Fruit fly (Drosophila melanogaster) whole organism, embryonic: Measurements from ENCODE around the gene Peritrophin-A.

Experiments used
- CG33213 ChIP-seq: fragments of 200-800 bp; sonication (Bioruptor generic); optimal IDR thresholded peaks from 3 replicates; lab custom pipeline; 2016; ENCODE audit warnings: missing biosample characterization, missing genetic modification characterization
- E2f1 ChIP-seq: fragments of 200-800 bp; sonication (Bioruptor generic); IDR thresholded peaks from 2 replicates; pipeline ENCODE4 v1.3.6; 2022; ENCODE audit warnings: missing biosample characterization, missing genetic modification characterization
- Oli ChIP-seq: fragments of 200-800 bp; sonication (Bioruptor generic); optimal IDR thresholded peaks from 2 replicates; lab custom pipeline; 2018; ENCODE audit warnings: missing biosample characterization, mild to moderate bottlenecking, missing genetic modification characterization, moderate library complexity
- Opbp ChIP-seq: fragments of 200-800 bp; sonication (Bioruptor generic); IDR thresholded peaks from 3 replicates; pipeline ENCODE4 v1.3.6; 2022; ENCODE audit warnings: missing biosample characterization, missing genetic modification characterization; ENCODE audit not compliant: partially characterized antibody
- croc ChIP-seq: fragments of 200-800 bp; sonication (Bioruptor generic); conservative IDR thresholded peaks from 3 replicates; pipeline ENCODE4 v1.3.6; 2022; ENCODE audit warnings: missing biosample characterization, missing genetic modification characterization
- esg ChIP-seq: fragments of 200-800 bp; sonication (Bioruptor generic); conservative IDR thresholded peaks from 2 replicates; pipeline ENCODE4 v1.3.6; 2022; ENCODE audit warnings: missing biosample characterization, missing genetic modification characterization
- jigr1 ChIP-seq: fragments of 200-800 bp; sonication (Bioruptor generic); IDR thresholded peaks from 3 replicates; pipeline ENCODE4 v1.3.6; 2022; ENCODE audit warnings: missing biosample characterization, missing genetic modification characterization
- pnt ChIP-seq: fragments of 200-800 bp; sonication (Bioruptor generic); optimal IDR thresholded peaks from 3 replicates; lab custom pipeline; 2016; ENCODE audit warnings: missing biosample characterization, missing genetic modification characterization
- psq ChIP-seq: fragments of 200-800 bp; sonication (Bioruptor generic); optimal IDR thresholded peaks from 2 replicates; lab custom pipeline; 2017; ENCODE audit warnings: missing biosample characterization, missing genetic modification characterization

- TF ChIP-seq pnt (GFP tag; lab: Kevin White, UChicago) (no peak), croc (no peak), esg (no peak), E2f1 (GFP tag; lab: Robert Waterston, UW) (no peak), jigr1 (no peak), CG33213 (GFP tag; lab: Kevin White, UChicago) (no peak), Oli (tag; lab: Kevin White, UChicago) (no peak), psq (no peak), Opbp (GFP tag; lab: Robert Waterston, UW) (no peak)
These were observed 4.9 kb upstream of the Peritrophin-A start, which contains the start of gene obst-A for dm6 chrX:20239608-20239941.
